Worm (Caenorhabditis elegans) whole organism, mixed stage, embryonic: ENCODE data around the gene Y32H12A.1.

Experiments used
- bed-3 ChIP-seq: fragments of 200-800 bp; sonication (Bioruptor generic); optimal IDR thresholded peaks from 3 replicates; lab custom pipeline; 2018; ENCODE audit warnings: mild to moderate bottlenecking, missing genetic modification characterization, moderate library complexity, missing compliant biosample characterization
- blmp-1 ChIP-seq: fragments of 150-350 bp; optimal IDR thresholded peaks from 2 replicates; lab custom pipeline; 2014; ENCODE audit warnings: missing biosample characterization, missing genetic modification characterization
- ceh-39 ChIP-seq: fragments of 150-350 bp; optimal IDR thresholded peaks from 2 replicates; lab custom pipeline; 2014; ENCODE audit warnings: missing biosample characterization, missing genetic modification characterization
- hlh-1 ChIP-seq: fragments of 150-350 bp; optimal IDR thresholded peaks from 2 replicates; lab custom pipeline; 2014; ENCODE audit warnings: missing biosample characterization, missing genetic modification reagents, missing genetic modification characterization
- lsy-2 ChIP-seq: fragments of 150-350 bp; optimal IDR thresholded peaks from 2 replicates; lab custom pipeline; 2014; ENCODE audit warnings: missing biosample characterization, missing genetic modification characterization
- mab-5 ChIP-seq: fragments of 150-350 bp; optimal IDR thresholded peaks from 2 replicates; lab custom pipeline; 2014; ENCODE audit warnings: missing biosample characterization, missing genetic modification characterization
- mls-2 ChIP-seq: sonication (generic microtip); optimal IDR thresholded peaks from 2 replicates; lab custom pipeline; 2016; ENCODE audit warnings: mild to moderate bottlenecking, missing genetic modification characterization, moderate library complexity, missing compliant biosample characterization
- nhr-12 ChIP-seq: fragments of 150-350 bp; optimal IDR thresholded peaks from 2 replicates; lab custom pipeline; 2014; ENCODE audit warnings: missing biosample characterization, missing genetic modification characterization
- nhr-28 ChIP-seq: fragments of 150-350 bp; optimal IDR thresholded peaks from 2 replicates; lab custom pipeline; 2014; ENCODE audit warnings: missing biosample characterization, missing genetic modification characterization
- nhr-76 ChIP-seq: sonication (generic microtip); optimal IDR thresholded peaks from 2 replicates; lab custom pipeline; 2017; ENCODE audit warnings: missing biosample characterization, missing genetic modification characterization
- pha-4 ChIP-seq: fragments of 150-350 bp; optimal IDR thresholded peaks from 2 replicates; lab custom pipeline; 2018; ENCODE audit warnings: missing biosample characterization, missing genetic modification reagents, missing genetic modification characterization
- snpc-4 ChIP-seq: fragments of 150-350 bp; optimal IDR thresholded peaks from 2 replicates; lab custom pipeline; 2014; ENCODE audit warnings: missing biosample characterization, missing genetic modification characterization

DNA sequence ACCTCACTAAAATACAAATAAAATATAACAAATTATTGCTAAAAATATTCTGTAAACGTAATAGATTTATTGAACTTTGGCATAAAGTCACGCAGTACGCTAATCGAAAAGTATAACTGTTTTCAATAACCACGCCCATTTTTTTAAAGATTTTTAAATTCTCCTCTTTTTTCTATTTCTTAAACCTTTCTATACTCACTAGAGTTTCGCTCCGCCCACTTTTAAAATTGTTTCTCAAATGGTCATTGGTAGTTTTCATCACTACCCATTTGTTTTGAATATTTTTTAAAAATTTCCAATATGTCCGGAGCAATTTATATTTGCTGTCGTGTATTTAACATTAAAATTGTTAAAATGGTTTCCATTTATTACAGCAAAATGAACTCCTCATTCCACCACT lies at the start of gene Y32H12A.1:
- TF ChIP-seq nhr-28 (tag; lab: Kevin White, UChicago), result no peak
- no peak for TF ChIP-seq mls-2 (tag; lab: Kevin White, UChicago)
- no peak for TF ChIP-seq bed-3 (GFP tag; lab: Kevin White, UChicago)
- TF ChIP-seq lsy-2 (tag; lab: Kevin White, UChicago), result no peak
- no peak for TF ChIP-seq blmp-1 (tag; lab: Kevin White, UChicago)
- no peak for TF ChIP-seq nhr-76
- TF ChIP-seq nhr-12 (tag; lab: Kevin White, UChicago), result no peak
- TF ChIP-seq mab-5 (tag; lab: Kevin White, UChicago), result no peak
- TF ChIP-seq snpc-4, result no peak
- TF ChIP-seq ceh-39 (tag; lab: Kevin White, UChicago), result no peak
- TF ChIP-seq pha-4 (tag; lab: Kevin White, UChicago), result no peak
- no peak for TF ChIP-seq hlh-1 (tag; lab: Kevin White, UChicago)
